Worm (Caenorhabditis elegans): ENCODE results near the gene T12C9.7.
A peak's percentile ranks its signal among the peaks of the same experiment; 100 is the strongest.

Gene T12C9.7

ce11 chrII:4505097-4505626 lies 44.4 kb upstream of the T12C9.7 start, which contains the start of gene camt-1:
TSS of gene camt-1 (minus strand) at chrII:4505147.
- peak; percentile 4 for TF ChIP-seq nhr-129 (tag; optimal IDR thresholded peaks at IDR 0.05)
- no peak for TF ChIP-seq nhr-6 (tag; optimal IDR thresholded peaks at IDR 0.05)

ce11 chrII:4495844-4496243 lies 35.1 kb upstream of the T12C9.7 start:
- TF ChIP-seq fos-1 (tag; optimal IDR thresholded peaks at IDR 0.05) (peak; percentile 64), nhr-6 (tag; optimal IDR thresholded peaks at IDR 0.05) (no peak), nhr-21 (tag; optimal IDR thresholded peaks at IDR 0.05) (no peak)

ce11 chrII:4494532-4494931 lies 33.8 kb upstream of the T12C9.7 start:
- TF ChIP-seq nhr-129 (tag; optimal IDR thresholded peaks at IDR 0.05) = peak; percentile 71
- TF ChIP-seq C34F6.9 (tag; optimal IDR thresholded peaks at IDR 0.05) = peak; percentile 36
- no peak for TF ChIP-seq nhr-77 (tag; optimal IDR thresholded peaks at IDR 0.05)
- no peak for TF ChIP-seq ceh-82 (tag; optimal IDR thresholded peaks at IDR 0.05)
- TF ChIP-seq lsy-2 (tag; optimal IDR thresholded peaks at IDR 0.05) = peak in 1 of 2 experiments; percentile 45
- TF ChIP-seq F13H6.1 (tag; optimal IDR thresholded peaks at IDR 0.05) = peak; percentile 48
- TF ChIP-seq sma-9 (GFP tag; optimal IDR thresholded peaks at IDR 0.05) = peak; percentile 69
- no peak for TF ChIP-seq sma-9 (tag; optimal IDR thresholded peaks at IDR 0.05)

ce11 chrII:4490729-4491128 lies 30.0 kb upstream of the T12C9.7 start, which contains the start of gene T05C1.5:
TSS of gene T05C1.5 (minus strand) at chrII:4490829.
- no peak for TF ChIP-seq gmeb-1 (tag; optimal IDR thresholded peaks at IDR 0.05)
- TF ChIP-seq elt-3 (tag; optimal IDR thresholded peaks at IDR 0.05) = no peak
- no peak for TF ChIP-seq nhr-11 (tag; optimal IDR thresholded peaks at IDR 0.05)
- TF ChIP-seq lin-13 (GFP tag; optimal IDR thresholded peaks at IDR 0.05) = no peak
- TF ChIP-seq nhr-10 (tag; optimal IDR thresholded peaks at IDR 0.05) = no peak
- no peak for TF ChIP-seq nhr-129 (tag; optimal IDR thresholded peaks at IDR 0.05)
- TF ChIP-seq nhr-12 (tag; optimal IDR thresholded peaks at IDR 0.05) = no peak
- TF ChIP-seq unc-62 (GFP tag; optimal IDR thresholded peaks at IDR 0.05) = no peak
- no peak for TF ChIP-seq unc-39 (tag; optimal IDR thresholded peaks at IDR 0.05)
- TF ChIP-seq R02D3.7 (tag; optimal IDR thresholded peaks at IDR 0.05) = no peak
- no peak for TF ChIP-seq sma-9 (GFP tag; optimal IDR thresholded peaks at IDR 0.05)
- TF ChIP-seq sma-9 (tag; optimal IDR thresholded peaks at IDR 0.05) = no peak
- TF ChIP-seq ztf-4 (tag; optimal IDR thresholded peaks at IDR 0.05) = no peak
- no peak for TF ChIP-seq alr-1 (tag; optimal IDR thresholded peaks at IDR 0.05)
- no peak for TF ChIP-seq dmd-4 (tag; optimal IDR thresholded peaks at IDR 0.05)
- no peak for TF ChIP-seq crh-2 (tag; optimal IDR thresholded peaks at IDR 0.05)

- TF ChIP-seq unc-55 (GFP tag; optimal IDR thresholded peaks at IDR 0.05) (no peak), sem-4 (tag; optimal IDR thresholded peaks at IDR 0.05) (no peak), fos-1 (tag; optimal IDR thresholded peaks at IDR 0.05) (no peak), gmeb-1 (tag; optimal IDR thresholded peaks at IDR 0.05) (no peak), mab-5 (tag; optimal IDR thresholded peaks at IDR 0.05) (no peak), nhr-77 (tag; optimal IDR thresholded peaks at IDR 0.05) (no peak)
These were observed 28.5 kb upstream of the T12C9.7 start, which contains the start of gene T05C1.3 for ce11 chrII:4489288-4489687. TSS of gene T05C1.3 (minus strand) at chrII:4489388.

ce11 chrII:4482021-4482420 lies 21.3 kb upstream of the T12C9.7 start, which contains the start of gene T05C1.2:
TSS of gene T05C1.2 (minus strand) at chrII:4482121.
- no peak for TF ChIP-seq ceh-82 (tag; optimal IDR thresholded peaks at IDR 0.05)
- no peak for TF ChIP-seq elt-1 (tag; optimal IDR thresholded peaks at IDR 0.05)
- TF ChIP-seq nhr-77 (tag; optimal IDR thresholded peaks at IDR 0.05) = no peak
- no peak for TF ChIP-seq mab-5 (tag; optimal IDR thresholded peaks at IDR 0.05)
- no peak for TF ChIP-seq nhr-6 (tag; optimal IDR thresholded peaks at IDR 0.05)
- no peak for TF ChIP-seq elt-3 (tag; optimal IDR thresholded peaks at IDR 0.05)
- TF ChIP-seq nhr-21 (tag; optimal IDR thresholded peaks at IDR 0.05) = no peak

- TF ChIP-seq mdl-1 (tag; optimal IDR thresholded peaks at IDR 0.05) = no peak
These were observed 17.6 kb upstream of the T12C9.7 start, which contains the start of gene T05C1.1 for ce11 chrII:4478303-4478702. TSS of gene T05C1.1 (plus strand) at chrII:4478603.
